Fruit fly (Drosophila melanogaster): ENCODE data around the gene CG31639.
A peak's percentile ranks its signal among the peaks of the same experiment; 100 is the strongest.

Gene CG31639

DNA sequence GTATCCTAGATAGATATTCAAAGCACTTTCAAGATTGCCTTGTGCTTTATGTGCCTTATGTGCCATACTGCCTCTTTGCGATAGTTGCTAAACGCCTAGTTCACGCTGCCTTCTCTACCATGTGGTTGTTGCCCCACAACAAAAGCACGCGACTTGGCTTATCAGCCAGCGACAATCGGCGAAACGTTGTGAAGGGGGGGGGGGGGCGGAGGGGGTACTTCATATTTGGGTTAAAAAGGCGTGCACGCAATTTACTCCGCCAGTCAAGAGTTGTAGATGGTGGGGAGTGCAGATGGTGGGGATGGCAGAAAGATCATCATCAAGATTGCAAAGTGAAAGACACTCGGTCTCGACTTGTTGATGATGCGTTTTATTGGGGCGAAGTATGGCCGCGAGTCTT is 14.2 kb upstream of the CG31639 start:
- TF ChIP-seq ss (GFP tag; optimal IDR thresholded peaks at IDR 0.05) (peak in 1 of 2 experiments; percentile 84), Eip78C (GFP tag) (no peak), CG8319 (GFP tag; optimal IDR thresholded peaks at IDR 0.05) (no peak), CG8119 (GFP tag; IDR thresholded peaks at IDR 0.05) (no peak), CG32006 (GFP tag; optimal IDR thresholded peaks at IDR 0.05) (peak; percentile 35), eg (GFP tag; IDR thresholded peaks at IDR 0.05) (0 out of 3 replicates have a peak, but pooled peaks have one; percentile 6), CG6163 (GFP tag; IDR thresholded peaks at IDR 0.05) (0 out of 3 replicates have a peak, but pooled peaks have one; percentile 20)

DNA sequence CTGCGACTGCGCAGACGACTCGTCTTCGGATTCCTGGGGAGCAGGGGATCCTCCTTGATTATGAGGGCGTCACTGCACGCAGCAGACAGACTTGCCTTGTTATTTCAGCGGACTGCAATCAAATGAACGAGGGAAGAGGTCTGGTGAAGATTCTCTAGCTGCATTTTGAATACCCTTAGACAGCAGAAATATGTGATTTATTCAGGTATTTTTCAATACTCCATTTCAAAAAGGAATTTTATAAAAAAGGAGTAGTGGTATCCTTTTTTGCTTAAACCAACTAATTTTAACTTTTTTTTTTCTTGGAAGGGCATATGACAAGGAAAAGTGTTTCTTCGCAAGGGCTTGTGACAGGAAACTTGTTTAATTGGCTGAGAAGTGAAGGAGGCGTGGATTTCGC is 10.7 kb upstream of the CG31639 start:
- TF ChIP-seq CG10669 (GFP tag; optimal IDR thresholded peaks at IDR 0.05) (peak; percentile 78), salr (GFP tag; optimal IDR thresholded peaks at IDR 0.05) (peak; percentile 40 to 64), cyc (GFP tag; optimal IDR thresholded peaks at IDR 0.05) (peak; percentile 76), CG3032 (tag; optimal IDR thresholded peaks at IDR 0.05) (peak; percentile 75), dsx (GFP tag; optimal IDR thresholded peaks at IDR 0.05; ENCODE audit: poor library complexity, severe bottlenecking) (peak; percentile 52), CG6163 (GFP tag; IDR thresholded peaks at IDR 0.05) (peak; percentile 67; the same call in 2 of the 3 replicates), net (GFP tag; optimal IDR thresholded peaks at IDR 0.05) (peak; percentile 49), Smox (GFP tag; optimal IDR thresholded peaks at IDR 0.05) (peak; percentile 68), CG16779 (tag; optimal IDR thresholded peaks at IDR 0.05) (peak; percentile 3), CG10631 (GFP tag; optimal IDR thresholded peaks at IDR 0.05) (peak; percentile 73), Blimp-1 (GFP tag; optimal IDR thresholded peaks at IDR 0.05) (peak; percentile 6), CG32006 (GFP tag; optimal IDR thresholded peaks at IDR 0.05) (no peak), CG11762 (GFP tag; optimal IDR thresholded peaks at IDR 0.05; ENCODE audit: insufficient read depth) (peak; percentile 9), Hr4 (GFP tag; optimal IDR thresholded peaks at IDR 0.05) (no peak), esn (GFP tag; optimal IDR thresholded peaks at IDR 0.05) (peak; percentile 80), CG31627 (GFP tag; optimal IDR thresholded peaks at IDR 0.05) (peak; percentile 76), CG6792 (GFP tag; optimal IDR thresholded peaks at IDR 0.05) (peak; percentile 83), Sox14 (GFP tag; optimal IDR thresholded peaks at IDR 0.05) (peak; percentile 80), fd59A (GFP tag; optimal IDR thresholded peaks at IDR 0.05) (peak; percentile 70), dac (GFP tag; optimal IDR thresholded peaks at IDR 0.05) (no peak), eg (GFP tag; IDR thresholded peaks at IDR 0.05) (no peak), Hr39 (GFP tag; optimal IDR thresholded peaks at IDR 0.05) (peak; percentile 84), fd85E (GFP tag; optimal IDR thresholded peaks at IDR 0.05) (no peak), CG6854 (GFP tag; optimal IDR thresholded peaks at IDR 0.05) (no peak), Eip78C (GFP tag) (peak; percentile 97), Sox102F (GFP tag; optimal IDR thresholded peaks at IDR 0.05) (peak; percentile 77), Lpt (GFP tag; optimal IDR thresholded peaks at IDR 0.05) (peak; percentile 35), CG11294 (GFP tag; IDR thresholded peaks at IDR 0.05) (no peak), CG34406 (GFP tag; optimal IDR thresholded peaks at IDR 0.05) (peak; percentile 67), Met (GFP tag; optimal IDR thresholded peaks at IDR 0.05) (peak; percentile 78), CG15336 (GFP tag; IDR thresholded peaks at IDR 0.05) (no peak), Sox15 (GFP tag; optimal IDR thresholded peaks at IDR 0.05) (peak; percentile 68), CG1621 (tag; optimal IDR thresholded peaks at IDR 0.05) (peak; percentile 67), spab (GFP tag; optimal IDR thresholded peaks at IDR 0.05) (peak; percentile 66), vri (GFP tag; optimal IDR thresholded peaks at IDR 0.05) (peak; percentile 65), CG8119 (GFP tag; IDR thresholded peaks at IDR 0.05) (no peak), CG4318 (GFP tag; optimal IDR thresholded peaks at IDR 0.05) (no peak), fkh (GFP tag; optimal IDR thresholded peaks at IDR 0.05) (no peak), CG3919 (GFP tag; optimal IDR thresholded peaks at IDR 0.05) (peak; percentile 75), CG6808 (GFP tag; optimal IDR thresholded peaks at IDR 0.05) (peak; percentile 48), Ets21C (GFP tag; optimal IDR thresholded peaks at IDR 0.05) (peak; percentile 60), acj6 (GFP tag; optimal IDR thresholded peaks at IDR 0.05) (peak; percentile 71), svp (GFP tag) (peak; percentile 90), topi (GFP tag; optimal IDR thresholded peaks at IDR 0.05) (peak; percentile 85), CG11902 (GFP tag; optimal IDR thresholded peaks at IDR 0.05) (peak; percentile 74), OdsH (GFP tag; optimal IDR thresholded peaks at IDR 0.05) (peak; percentile 74), CG6276 (GFP tag; optimal IDR thresholded peaks at IDR 0.05) (no peak)
